Worm (Caenorhabditis elegans): Measurements from ENCODE around the gene ZC302.3.

The ZC302.3 gene

DNA sequence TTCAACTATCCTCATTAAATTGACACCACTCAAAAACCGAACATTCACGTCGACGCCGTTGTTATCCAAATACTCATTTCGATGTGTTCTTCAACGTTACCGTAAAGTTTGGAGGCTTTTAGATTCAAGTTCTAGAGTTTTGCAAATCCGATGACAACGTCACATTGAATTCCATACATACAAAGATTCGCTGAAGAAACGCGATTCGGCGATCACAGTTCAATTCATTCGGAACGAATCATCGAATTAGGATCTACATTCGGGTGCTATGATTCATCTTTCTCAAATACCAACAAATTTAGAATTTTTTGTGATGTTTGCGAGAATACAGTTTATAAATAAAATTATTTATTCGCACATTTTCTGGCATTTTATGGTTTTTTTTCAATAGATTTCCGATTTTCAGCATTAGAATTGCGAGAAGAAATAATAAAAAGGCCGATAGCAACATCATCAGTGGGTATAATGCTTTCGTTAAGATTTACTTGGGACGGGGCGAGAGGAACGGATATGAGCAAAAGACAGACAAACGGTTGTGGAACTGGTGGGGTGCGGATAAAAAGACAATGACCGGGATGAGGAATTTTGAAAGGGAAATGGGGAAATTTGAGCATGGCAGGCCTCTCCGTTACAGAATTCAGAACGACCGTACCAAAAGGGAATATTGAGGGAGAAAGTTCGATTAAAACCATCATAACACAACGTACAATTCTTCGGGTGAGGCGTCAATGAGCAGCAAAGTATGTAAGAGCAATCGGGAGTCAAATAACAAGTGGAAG lies 29.2 kb downstream of the ZC302.3 start (continued):
- no peak for TF ChIP-seq nhr-67 (tag; optimal IDR thresholded peaks at IDR 0.05)
- TF ChIP-seq nhr-77 (tag; optimal IDR thresholded peaks at IDR 0.05), result no peak
- no peak for TF ChIP-seq ceh-82 (tag; optimal IDR thresholded peaks at IDR 0.05)
- TF ChIP-seq pqm-1 (tag; optimal IDR thresholded peaks at IDR 0.05), result no peak
- TF ChIP-seq snpc-4 (tag; optimal IDR thresholded peaks at IDR 0.05), result no peak
- no peak for TF ChIP-seq egl-27 (tag; optimal IDR thresholded peaks at IDR 0.05)
- TF ChIP-seq fos-1 (tag; optimal IDR thresholded peaks at IDR 0.05), result no peak
- no peak for TF ChIP-seq ama-1 (optimal IDR thresholded peaks at IDR 0.05)
- TF ChIP-seq nhr-76 (tag; optimal IDR thresholded peaks at IDR 0.05), result no peak
- no peak for TF ChIP-seq ceh-28 (tag; optimal IDR thresholded peaks at IDR 0.05)
- no peak for TF ChIP-seq nhr-11 (tag; optimal IDR thresholded peaks at IDR 0.05)
- no peak for TF ChIP-seq egl-5 (tag; optimal IDR thresholded peaks at IDR 0.05)
- TF ChIP-seq nhr-43 (tag; optimal IDR thresholded peaks at IDR 0.05; ENCODE audit: poor library complexity, severe bottlenecking), result peak; percentile 34
- no peak for TF ChIP-seq lin-15B (tag; optimal IDR thresholded peaks at IDR 0.05)

- TF ChIP-seq nhr-43 (tag; optimal IDR thresholded peaks at IDR 0.05; ENCODE audit: poor library complexity, severe bottlenecking) (no peak), elt-2 (tag; optimal IDR thresholded peaks at IDR 0.05) (peak; percentile 61), mml-1 (tag; optimal IDR thresholded peaks at IDR 0.05) (no peak), lin-15B (tag; optimal IDR thresholded peaks at IDR 0.05) (no peak), egl-27 (tag; optimal IDR thresholded peaks at IDR 0.05) (no peak), pha-4 (tag; optimal IDR thresholded peaks at IDR 0.05) (peak; percentile 12), nhr-23 (tag; optimal IDR thresholded peaks at IDR 0.05) (no peak), nhr-11 (tag; optimal IDR thresholded peaks at IDR 0.05) (no peak), ceh-28 (tag; optimal IDR thresholded peaks at IDR 0.05) (no peak), lin-39 (tag; optimal IDR thresholded peaks at IDR 0.05) (no peak), pqm-1 (tag; optimal IDR thresholded peaks at IDR 0.05) (peak; percentile 73)
These were observed 30.3 kb downstream of the ZC302.3 start for ce11 chrV:10711004-10711403.

DNA sequence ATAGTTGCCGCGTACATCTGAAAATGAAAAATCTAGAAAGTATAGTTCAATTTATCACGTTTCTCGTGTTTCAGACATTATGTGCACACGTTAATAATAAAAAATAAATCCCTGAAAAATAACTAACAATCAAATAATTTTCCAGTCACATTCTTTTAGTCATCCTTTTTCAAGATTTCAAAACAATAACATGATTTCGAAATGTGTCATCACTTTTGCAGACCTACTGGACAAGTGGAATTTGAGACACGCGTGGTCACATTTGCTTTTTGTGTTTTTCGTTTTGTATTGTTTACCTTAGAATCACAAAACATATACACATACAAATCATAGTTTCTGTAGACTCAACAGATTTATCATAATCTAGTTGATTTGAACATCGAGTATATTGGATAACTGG lies 31.9 kb downstream of the ZC302.3 start:
- TF ChIP-seq fos-1 (tag; optimal IDR thresholded peaks at IDR 0.05) (no peak), ceh-9 (tag; optimal IDR thresholded peaks at IDR 0.05) (no peak), fkh-10 (GFP tag; optimal IDR thresholded peaks at IDR 0.05) (no peak), lin-39 (tag; optimal IDR thresholded peaks at IDR 0.05) (no peak), daf-12 (tag; optimal IDR thresholded peaks at IDR 0.05) (no peak), nfya-1 (tag; optimal IDR thresholded peaks at IDR 0.05; ENCODE audit: insufficient read depth) (no peak), ztf-11 (tag; optimal IDR thresholded peaks at IDR 0.05) (no peak), skn-1 (tag; optimal IDR thresholded peaks at IDR 0.05) (no peak), elt-1 (tag; optimal IDR thresholded peaks at IDR 0.05) (no peak), ztf-4 (tag; optimal IDR thresholded peaks at IDR 0.05) (no peak), nhr-25 (tag; optimal IDR thresholded peaks at IDR 0.05) (no peak), ceh-16 (tag; optimal IDR thresholded peaks at IDR 0.05) (no peak), nhr-67 (tag; optimal IDR thresholded peaks at IDR 0.05) (no peak), unc-62 (GFP tag; optimal IDR thresholded peaks at IDR 0.05) (no peak), zag-1 (tag; optimal IDR thresholded peaks at IDR 0.05) (no peak), egl-27 (tag; optimal IDR thresholded peaks at IDR 0.05) (no peak), nhr-76 (tag; optimal IDR thresholded peaks at IDR 0.05) (no peak), ceh-28 (tag; optimal IDR thresholded peaks at IDR 0.05) (no peak), mdl-1 (tag; optimal IDR thresholded peaks at IDR 0.05) (no peak)

DNA sequence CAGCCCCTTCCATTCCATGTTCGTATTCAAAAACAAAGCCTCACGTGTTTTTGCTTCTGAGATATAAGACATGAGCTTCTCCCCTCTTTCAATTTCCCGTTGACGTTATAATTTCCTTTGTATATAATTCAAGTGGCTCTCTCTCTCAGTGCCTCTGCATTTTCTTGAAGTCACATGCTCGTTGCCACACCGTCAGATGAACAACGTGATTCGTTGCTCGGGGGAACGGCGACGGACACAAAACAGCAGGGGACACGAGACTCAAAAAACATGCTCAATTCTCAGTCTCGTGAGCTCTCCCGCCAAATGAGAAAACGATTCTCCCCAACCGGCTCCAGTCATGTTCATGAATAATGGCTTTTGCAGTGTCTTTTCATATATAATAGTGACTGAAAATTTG lies 32.9 kb downstream of the ZC302.3 start:
- TF ChIP-seq nhr-28 (tag; optimal IDR thresholded peaks at IDR 0.05) (no peak), ceh-82 (tag; optimal IDR thresholded peaks at IDR 0.05) (no peak), eor-1 (tag; optimal IDR thresholded peaks at IDR 0.05) (no peak), elt-1 (tag; optimal IDR thresholded peaks at IDR 0.05) (no peak), nhr-12 (tag; optimal IDR thresholded peaks at IDR 0.05) (no peak), nhr-237 (tag; optimal IDR thresholded peaks at IDR 0.05) (no peak), ztf-11 (tag; optimal IDR thresholded peaks at IDR 0.05) (no peak), elt-3 (tag; optimal IDR thresholded peaks at IDR 0.05) (no peak), unc-39 (tag; optimal IDR thresholded peaks at IDR 0.05) (no peak), daf-12 (tag; optimal IDR thresholded peaks at IDR 0.05) (no peak), snpc-4 (tag; optimal IDR thresholded peaks at IDR 0.05) (no peak), pqm-1 (tag; optimal IDR thresholded peaks at IDR 0.05) (no peak), skn-1 (tag; optimal IDR thresholded peaks at IDR 0.05) (no peak), lin-15B (tag; optimal IDR thresholded peaks at IDR 0.05) (no peak), tbx-2 (tag; optimal IDR thresholded peaks at IDR 0.05) (no peak)

All from whole organism, L3 larva.